Worm (Caenorhabditis elegans) whole organism, L4 larva: ENCODE results near the gene Y73C8C.4.

Source experiments
- F26F4.8 ChIP-seq: fragments of 200-800 bp; sonication (Bioruptor generic); conservative IDR thresholded peaks from 2 replicates; pipeline ENCODE4 v1.3.6; 2022; ENCODE audit warnings: missing genetic modification characterization, missing compliant biosample characterization
- T20F7.1 ChIP-seq: fragments of 200-800 bp; sonication (Bioruptor generic); optimal IDR thresholded peaks from 2 replicates; lab custom pipeline; 2018; ENCODE audit warnings: mild to moderate bottlenecking, missing genetic modification characterization, missing compliant biosample characterization
- Y48G9A.11 ChIP-seq: fragments of 200-800 bp; sonication (Bioruptor generic); IDR thresholded peaks from 2 replicates; pipeline ENCODE4 v1.3.6; 2022; ENCODE audit warnings: missing genetic modification reagents, missing genetic modification characterization, missing compliant biosample characterization
- Y75B8A.6 ChIP-seq: fragments of 200-800 bp; sonication (Bioruptor generic); IDR thresholded peaks from 2 replicates; pipeline ENCODE4 v1.3.6; 2022; ENCODE audit warnings: missing genetic modification reagents, missing genetic modification characterization, missing compliant biosample characterization
- aha-1 ChIP-seq: fragments of 150-350 bp; peaks from one replicate; lab custom pipeline; 2014; ENCODE audit warnings: missing biosample characterization, missing genetic modification characterization
- arid-1 ChIP-seq: fragments of 200-800 bp; sonication (Bioruptor generic); conservative IDR thresholded peaks from 2 replicates; pipeline ENCODE4 v1.3.6; 2022; ENCODE audit warnings: missing genetic modification reagents, missing genetic modification characterization, missing compliant biosample characterization
- ceh-20 ChIP-seq: fragments of 200-800 bp; sonication (Bioruptor generic); IDR thresholded peaks from 2 replicates; pipeline ENCODE4 v1.3.6; 2022; ENCODE audit warnings: missing genetic modification reagents, missing genetic modification characterization, missing compliant biosample characterization
- ceh-44 ChIP-seq: fragments of 200-800 bp; sonication (Bioruptor generic); IDR thresholded peaks from 2 replicates; pipeline ENCODE4 v1.3.6; 2022; ENCODE audit warnings: missing genetic modification reagents, missing genetic modification characterization, missing compliant biosample characterization
- ceh-82 ChIP-seq: sonication (generic microtip); optimal IDR thresholded peaks from 2 replicates; lab custom pipeline; 2017; ENCODE audit warnings: missing biosample characterization, missing genetic modification characterization
- ces-1 ChIP-seq: fragments of 150-350 bp; sonication (generic microtip); optimal IDR thresholded peaks from 4 replicates; lab custom pipeline; 2014; ENCODE audit warnings: missing biosample characterization, missing genetic modification reagents, missing genetic modification characterization
- daf-12 ChIP-seq: fragments of 150-350 bp; optimal IDR thresholded peaks from 2 replicates; lab custom pipeline; 2014; ENCODE audit warnings: missing biosample characterization, missing genetic modification reagents, missing genetic modification characterization
- daf-19 ChIP-seq: fragments of 200-800 bp; sonication (Bioruptor generic); conservative IDR thresholded peaks from 2 replicates; pipeline ENCODE4 v1.3.6; 2022; ENCODE audit warnings: missing genetic modification characterization, missing compliant biosample characterization
- dmd-6 ChIP-seq: fragments of 200-800 bp; sonication (Bioruptor generic); IDR thresholded peaks from 2 replicates; pipeline ENCODE4 v1.3.6; 2022; ENCODE audit warnings: missing genetic modification reagents, missing genetic modification characterization, missing compliant biosample characterization
- dpl-1 ChIP-seq: fragments of 150-350 bp; optimal IDR thresholded peaks from 2 replicates; lab custom pipeline; 2014; ENCODE audit warnings: missing biosample characterization, missing genetic modification reagents, missing genetic modification characterization
- dve-1 ChIP-seq: sonication (generic microtip); optimal IDR thresholded peaks from 2 replicates; lab custom pipeline; 2017; ENCODE audit warnings: antibody characterized with exemption, mild to moderate bottlenecking, missing genetic modification characterization, missing compliant biosample characterization; ENCODE audit not compliant: insufficient read depth
- fkh-10 ChIP-seq: fragments of 150-350 bp; optimal IDR thresholded peaks from 2 replicates; lab custom pipeline; 2014; ENCODE audit warnings: missing biosample characterization, missing genetic modification reagents, missing genetic modification characterization
- gei-8 ChIP-seq: fragments of 200-800 bp; sonication (Bioruptor generic); optimal IDR thresholded peaks from 2 replicates; lab custom pipeline; 2018; ENCODE audit warnings: mild to moderate bottlenecking, missing genetic modification characterization, missing compliant biosample characterization
- hmg-1.1 ChIP-seq: fragments of 200-800 bp; sonication (Bioruptor generic); IDR thresholded peaks from 2 replicates; pipeline ENCODE4 v1.3.6; 2022; ENCODE audit warnings: missing genetic modification reagents, missing genetic modification characterization, missing compliant biosample characterization
- jun-1 ChIP-seq: fragments of 150-350 bp; optimal IDR thresholded peaks from 2 replicates; lab custom pipeline; 2014; ENCODE audit warnings: missing biosample characterization, missing genetic modification reagents, missing genetic modification characterization
- lim-7 ChIP-seq: fragments of 200-800 bp; sonication (Bioruptor generic); IDR thresholded peaks from 2 replicates; pipeline ENCODE4 v1.3.6; 2022; ENCODE audit warnings: missing genetic modification characterization, missing compliant biosample characterization
- lin-39 ChIP-seq: fragments of 150-350 bp; optimal IDR thresholded peaks from 2 replicates; lab custom pipeline; 2014; ENCODE audit warnings: missing biosample characterization, missing genetic modification reagents, missing genetic modification characterization
- lir-3 ChIP-seq: sonication (generic microtip); optimal IDR thresholded peaks from 2 replicates; lab custom pipeline; 2016; ENCODE audit warnings: mild to moderate bottlenecking, missing genetic modification characterization, missing compliant biosample characterization
- mes-2 ChIP-seq: sonication (generic microtip); optimal IDR thresholded peaks from 2 replicates; lab custom pipeline; 2016; ENCODE audit warnings: missing genotype, mild to moderate bottlenecking, missing genetic modification characterization, missing compliant biosample characterization; ENCODE audit not compliant: poor library complexity, severe bottlenecking
- mxl-3 ChIP-seq: fragments of 200-800 bp; sonication (Bioruptor generic); optimal IDR thresholded peaks from 2 replicates; lab custom pipeline; 2018; ENCODE audit warnings: mild to moderate bottlenecking, missing genetic modification characterization, missing compliant biosample characterization
- nhr-102 ChIP-seq: sonication (generic microtip); optimal IDR thresholded peaks from 2 replicates; lab custom pipeline; 2016; ENCODE audit warnings: mild to moderate bottlenecking, missing genetic modification characterization, moderate library complexity, missing compliant biosample characterization
- set-16 ChIP-seq: fragments of 200-800 bp; sonication (Bioruptor generic); IDR thresholded peaks from 2 replicates; pipeline ENCODE4 v1.3.6; 2022; ENCODE audit warnings: missing genetic modification reagents, missing genetic modification characterization, missing compliant biosample characterization
- snpc-1.2 ChIP-seq: fragments of 200-800 bp; sonication (Bioruptor generic); IDR thresholded peaks from 2 replicates; pipeline ENCODE4 v1.3.6; 2022; ENCODE audit warnings: missing genetic modification reagents, missing genetic modification characterization, missing compliant biosample characterization
- tra-1 ChIP-seq: fragments of 200-800 bp; sonication (Bioruptor generic); IDR thresholded peaks from 2 replicates; pipeline ENCODE4 v1.3.6; 2022; ENCODE audit warnings: missing genetic modification reagents, missing genetic modification characterization, missing compliant biosample characterization
- unc-130 ChIP-seq: sonication (generic microtip); optimal IDR thresholded peaks from 2 replicates; lab custom pipeline; 2016; ENCODE audit warnings: missing genetic modification reagents, missing genetic modification characterization, missing compliant biosample characterization
- ztf-7 ChIP-seq: fragments of 150-350 bp; optimal IDR thresholded peaks from 2 replicates; lab custom pipeline; 2014; ENCODE audit warnings: missing biosample characterization, missing genetic modification characterization

The Y73C8C.4 gene

DNA sequence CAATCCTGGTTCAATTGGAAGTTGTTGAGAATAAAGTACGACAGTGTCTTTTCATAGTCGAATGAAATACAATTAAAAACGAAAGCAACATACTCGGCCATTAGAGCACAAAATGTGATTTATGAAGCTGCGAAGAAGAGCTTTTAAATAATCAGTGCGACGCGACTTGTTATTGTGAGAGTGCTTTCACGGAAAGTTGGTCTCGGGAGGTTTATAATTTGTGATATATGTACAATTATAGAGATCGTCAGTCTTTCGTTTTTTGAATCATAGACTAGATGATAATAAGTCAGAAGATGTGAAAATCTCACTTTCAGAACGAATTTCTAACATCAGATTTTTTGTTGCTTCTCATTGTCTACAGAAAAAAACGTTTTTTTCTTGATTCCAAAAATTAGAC lies 39.9 kb downstream of the Y73C8C.4 start, which contains the start of gene srt-15:
Gene srt-15 (minus strand): TSS at position 101 of the 400 bp plus-strand sequence.
- TF ChIP-seq T20F7.1 (GFP tag; lab: Kevin White, UChicago), result no peak
- TF ChIP-seq lim-7 (GFP tag; lab: Robert Waterston, UW), result no peak
- no peak for TF ChIP-seq arid-1 (GFP tag; lab: Robert Waterston, UW)
- no peak for TF ChIP-seq nhr-102 (tag; lab: Kevin White, UChicago)
- TF ChIP-seq mxl-3 (GFP tag; lab: Kevin White, UChicago), result no peak
- TF ChIP-seq lir-3, result no peak
- TF ChIP-seq dpl-1, result no peak
- TF ChIP-seq mes-2 (tag; lab: Kevin White, UChicago), result no peak
- TF ChIP-seq Y48G9A.11, result no peak
- TF ChIP-seq dve-1 (tag; lab: Kevin White, UChicago), result no peak
- TF ChIP-seq Y75B8A.6 (GFP tag; lab: Robert Waterston, UW), result no peak
- TF ChIP-seq snpc-1.2, result no peak
- no peak for TF ChIP-seq ceh-20 (GFP tag; lab: Robert Waterston, UW)
- TF ChIP-seq, all 104 proteins: peak for 0

DNA sequence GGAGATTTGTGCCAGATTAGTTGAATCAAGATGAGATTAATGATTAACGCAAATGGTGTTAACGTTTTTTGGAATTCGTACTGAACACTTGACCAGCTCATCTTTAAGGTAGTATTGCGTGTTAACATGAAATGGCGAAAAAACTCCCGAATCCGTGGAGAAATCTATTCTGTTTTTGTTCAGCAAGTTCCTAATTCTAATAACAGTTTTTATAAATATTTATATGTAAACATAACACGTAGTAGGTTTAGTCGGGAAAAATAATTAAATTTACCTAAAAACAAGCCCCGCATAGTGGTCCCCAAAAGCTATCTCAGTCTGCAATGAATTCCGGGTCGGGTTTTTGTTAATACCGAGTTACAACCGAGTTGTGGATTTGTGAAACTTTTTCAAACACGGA lies 43.0 kb downstream of the Y73C8C.4 start, which contains the start of gene str-244:
Gene str-244 (minus strand): TSS at position 101 of the 400 bp plus-strand sequence.
- TF ChIP-seq aha-1 (peak; percentile 24), F26F4.8 (GFP tag; lab: Robert Waterston, UW) (no peak)

DNA sequence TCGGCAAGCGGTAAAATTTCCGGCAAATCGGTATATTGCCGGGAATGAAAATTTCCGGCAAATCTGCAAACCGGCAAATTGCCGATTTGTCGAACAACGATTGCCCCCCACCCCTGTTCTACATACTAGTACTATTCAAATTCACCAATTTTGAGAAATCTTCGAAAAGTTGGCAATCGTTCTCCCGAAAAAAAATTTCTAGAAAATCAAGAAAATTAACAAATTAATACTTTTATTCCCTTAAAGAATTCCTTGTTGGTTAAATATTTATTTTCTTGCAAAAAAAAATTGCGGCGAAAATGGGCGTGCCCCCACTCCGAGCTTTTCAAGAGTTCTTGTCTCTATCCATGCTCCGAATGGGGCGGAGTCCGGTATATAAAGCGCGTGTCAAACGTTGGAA lies 47.7 kb downstream of the Y73C8C.4 start, which contains the start of gene C50H11.8:
Gene C50H11.8 (plus strand): TSS at position 301 of the 400 bp plus-strand sequence.
- TF ChIP-seq F26F4.8 (GFP tag; lab: Robert Waterston, UW), result no peak
- TF ChIP-seq daf-19 (GFP tag; lab: Robert Waterston, UW), result no peak
- TF ChIP-seq jun-1, result no peak
- TF ChIP-seq tra-1 (GFP tag; lab: Robert Waterston, UW), result no peak
- TF ChIP-seq lin-39 (tag; lab: Kevin White, UChicago), result no peak
- no peak for TF ChIP-seq ceh-82 (tag; lab: Kevin White, UChicago)
- no peak for TF ChIP-seq daf-12 (tag; lab: Kevin White, UChicago)
- no peak for TF ChIP-seq dmd-6 (GFP tag; lab: Robert Waterston, UW)
- no peak for TF ChIP-seq snpc-1.2
- TF ChIP-seq ceh-44 (GFP tag; lab: Robert Waterston, UW), result no peak
- no peak for TF ChIP-seq set-16 (GFP tag; lab: Robert Waterston, UW)
- no peak for TF ChIP-seq unc-130 (GFP tag; lab: Kevin White, UChicago)
- no peak for TF ChIP-seq fkh-10
- TF ChIP-seq gei-8 (GFP tag; lab: Kevin White, UChicago), result no peak
- TF ChIP-seq hmg-1.1 (GFP tag; lab: Robert Waterston, UW), result no peak
- TF ChIP-seq ztf-7 (tag; lab: Kevin White, UChicago), result no peak
- TF ChIP-seq ces-1, result no peak
